Worm (Caenorhabditis elegans): ENCODE measurements around the gene hpo-40.

Gene hpo-40

ce11 chrV:10222007-10222406, 9.3 kb downstream of the hpo-40 start, which contains the start of gene C12D8.20:
Gene C12D8.20, plus strand, starts transcription at chrV:10222307.
- TF ChIP-seq irx-1 (tag; optimal IDR thresholded peaks at IDR 0.05), result no peak
- TF ChIP-seq sptf-1 (tag; optimal IDR thresholded peaks at IDR 0.05), result no peak
- no peak for TF ChIP-seq pag-3 (tag; optimal IDR thresholded peaks at IDR 0.05; ENCODE audit: borderline replicate concordance, insufficient read depth)
- TF ChIP-seq sox-4 (tag; optimal IDR thresholded peaks at IDR 0.05), result no peak
- no peak for TF ChIP-seq nhr-19 (GFP tag; conservative IDR thresholded peaks at IDR 0.05)

ce11 chrV:10224619-10225018, 11.9 kb downstream of the hpo-40 start:
- TF ChIP-seq unc-130 (tag; optimal IDR thresholded peaks at IDR 0.05) (no peak), elt-2 (tag; optimal IDR thresholded peaks at IDR 0.05) (peak; percentile 2)

- TF ChIP-seq swsn-7 (tag; optimal IDR thresholded peaks at IDR 0.05) (no peak), nhr-20 (tag; optimal IDR thresholded peaks at IDR 0.05) (no peak)
These were observed 12.9 kb downstream of the hpo-40 start, which contains the start of gene daf-36 for ce11 chrV:10225610-10226009. Gene daf-36, minus strand, starts transcription at chrV:10225710.

ce11 chrV:10227333-10227732, 14.6 kb downstream of the hpo-40 start, which contains the start of gene ttr-19:
Gene ttr-19, minus strand, starts transcription at chrV:10227433.
- TF ChIP-seq ceh-82 (tag; optimal IDR thresholded peaks at IDR 0.05) (no peak), unc-30 (tag; optimal IDR thresholded peaks at IDR 0.05) (no peak), dpl-1 (GFP tag; optimal IDR thresholded peaks at IDR 0.05) (no peak), elt-2 (tag; optimal IDR thresholded peaks at IDR 0.05) (no peak), unc-86 (tag; optimal IDR thresholded peaks at IDR 0.05) (no peak), nhr-47 (tag; optimal IDR thresholded peaks at IDR 0.05) (no peak), skn-1 (tag; optimal IDR thresholded peaks at IDR 0.05) (no peak), sptf-1 (tag; optimal IDR thresholded peaks at IDR 0.05) (no peak), fkh-8 (tag; optimal IDR thresholded peaks at IDR 0.05) (no peak), C04F5.9 (tag; optimal IDR thresholded peaks at IDR 0.05) (no peak), nhr-19 (GFP tag; conservative IDR thresholded peaks at IDR 0.05) (no peak), ceh-90 (tag; optimal IDR thresholded peaks at IDR 0.05) (no peak), snpc-4 (tag; optimal IDR thresholded peaks at IDR 0.05) (no peak), egl-13 (tag; optimal IDR thresholded peaks at IDR 0.05) (no peak), dsc-1 (tag; optimal IDR thresholded peaks at IDR 0.05) (no peak), lin-13 (GFP tag; optimal IDR thresholded peaks at IDR 0.05) (no peak), C16A3.4 (tag; optimal IDR thresholded peaks at IDR 0.05) (no peak), nhr-85 (tag) (no peak), hlh-17 (GFP tag; optimal IDR thresholded peaks at IDR 0.05; ENCODE audit: borderline replicate concordance) (no peak), Y116A8C.19 (tag; optimal IDR thresholded peaks at IDR 0.05; ENCODE audit: borderline replicate concordance) (no peak)

- no peak for TF ChIP-seq nhr-71 (tag; optimal IDR thresholded peaks at IDR 0.05)
- TF ChIP-seq zip-4 (GFP tag; optimal IDR thresholded peaks at IDR 0.05), result no peak
- TF ChIP-seq ces-1 (GFP tag; optimal IDR thresholded peaks at IDR 0.05), result no peak
- TF ChIP-seq ets-5 (GFP tag; IDR thresholded peaks at IDR 0.05), result no peak
- no peak for TF ChIP-seq nhr-11 (tag; optimal IDR thresholded peaks at IDR 0.05)
- TF ChIP-seq nhr-237 (tag; optimal IDR thresholded peaks at IDR 0.05), result no peak
- TF ChIP-seq pax-3 (tag; optimal IDR thresholded peaks at IDR 0.05), result no peak
- TF ChIP-seq fos-1 (tag; optimal IDR thresholded peaks at IDR 0.05), result no peak
These were observed 15.6 kb downstream of the hpo-40 start, which contains the start of gene fipr-4 for ce11 chrV:10228360-10228759. Gene fipr-4, minus strand, starts transcription at chrV:10228460.
